Worm (Caenorhabditis elegans): ENCODE data around the gene srg-27.

Gene srg-27

DNA sequence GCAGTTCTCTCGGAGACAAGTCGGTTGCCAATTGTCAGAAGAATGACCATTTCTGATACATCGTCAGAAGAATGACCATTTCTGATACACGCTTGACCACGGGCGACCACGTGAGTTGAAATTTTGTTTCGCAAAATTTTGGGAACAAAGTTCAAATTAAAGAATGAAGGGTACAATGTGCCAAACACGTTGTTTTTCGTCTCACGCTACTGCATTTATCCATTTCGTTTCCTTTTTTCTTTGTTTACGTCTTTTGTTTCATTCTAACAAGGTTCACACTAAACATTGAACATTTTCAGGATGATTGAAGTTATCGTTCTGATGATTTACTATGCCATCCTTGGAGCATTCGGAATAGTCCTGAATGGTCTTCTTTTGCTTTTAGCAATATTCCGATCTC, 11.9 kb downstream of the srg-27 start, which contains the start of gene srd-9:
Gene srd-9, plus strand, starts transcription at position 301 of the 400 bp plus-strand sequence.
- TF ChIP-seq K02D7.2 (tag; optimal IDR thresholded peaks at IDR 0.05) (no peak), nhr-232 (tag; optimal IDR thresholded peaks at IDR 0.05) (no peak), ceh-18 (tag; optimal IDR thresholded peaks at IDR 0.05) (no peak), fkh-10 (GFP tag; optimal IDR thresholded peaks at IDR 0.05) (no peak), pha-4 (tag; optimal IDR thresholded peaks at IDR 0.05) (no peak), dve-1 (tag; optimal IDR thresholded peaks at IDR 0.05) (no peak), nhr-11 (tag; optimal IDR thresholded peaks at IDR 0.05) (no peak), rnt-1 (tag; optimal IDR thresholded peaks at IDR 0.05) (no peak), pag-3 (tag; optimal IDR thresholded peaks at IDR 0.05; ENCODE audit: borderline replicate concordance) (no peak), tbx-2 (tag; optimal IDR thresholded peaks at IDR 0.05) (no peak), elt-4 (tag; optimal IDR thresholded peaks at IDR 0.05) (no peak), ceh-34 (tag; optimal IDR thresholded peaks at IDR 0.05) (no peak), ceh-6 (GFP tag; optimal IDR thresholded peaks at IDR 0.05) (no peak), sox-2 (GFP tag; IDR thresholded peaks at IDR 0.05) (no peak), odd-2 (tag; optimal IDR thresholded peaks at IDR 0.05) (no peak), pax-1 (tag; optimal IDR thresholded peaks at IDR 0.05) (no peak), ama-1 (optimal IDR thresholded peaks at IDR 0.05) (no peak)

DNA sequence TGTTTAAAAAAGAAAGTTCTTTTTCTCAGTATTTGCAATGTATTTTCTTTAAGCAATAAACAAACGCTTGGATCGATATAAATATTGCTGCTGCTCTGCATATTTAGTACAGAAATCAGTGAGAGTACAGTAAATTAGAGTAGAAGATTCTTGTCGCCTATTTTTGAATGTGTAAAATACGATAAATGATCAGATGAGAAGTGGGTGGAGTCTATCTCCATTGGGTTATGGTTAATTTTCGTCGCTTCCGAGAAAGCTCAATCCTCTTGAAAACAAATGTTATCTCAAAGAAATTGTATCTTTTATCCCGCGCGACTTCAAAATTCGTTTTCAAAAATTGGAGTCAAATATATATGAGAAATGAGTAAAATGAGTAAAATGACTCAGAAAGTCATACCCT, 19.2 kb downstream of the srg-27 start, which contains the start of gene nhr-216:
Gene nhr-216, minus strand, starts transcription at position 101 of the 400 bp plus-strand sequence.
- TF ChIP-seq Y22D7AL.16 (tag; optimal IDR thresholded peaks at IDR 0.05) (no peak), hlh-30 (tag; optimal IDR thresholded peaks at IDR 0.05; ENCODE audit: insufficient read depth) (no peak), pha-4 (tag; optimal IDR thresholded peaks at IDR 0.05) (no peak)

DNA sequence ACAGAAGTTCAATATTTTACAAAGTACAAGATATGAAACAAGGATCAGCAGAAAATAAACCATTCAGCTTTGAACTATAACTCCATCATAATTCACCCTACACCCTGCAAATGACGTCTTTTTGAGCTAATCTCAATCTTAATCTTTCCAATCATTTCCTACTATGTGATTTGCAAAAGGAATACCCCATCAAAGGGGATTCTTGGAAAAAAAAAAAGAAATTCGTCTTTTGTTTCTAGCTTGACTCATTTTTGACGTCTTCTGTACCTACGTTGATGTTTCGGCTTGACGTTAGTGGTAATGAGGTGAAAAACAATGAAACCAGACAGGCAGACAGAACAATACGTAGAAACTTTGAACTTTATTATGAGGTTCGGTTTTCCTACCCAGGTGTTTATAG, 22.6 kb downstream of the srg-27 start:
- TF ChIP-seq ceh-48 (tag; optimal IDR thresholded peaks at IDR 0.05) (no peak), ceh-19 (GFP tag; optimal IDR thresholded peaks at IDR 0.05) (no peak), ztf-16 (tag; optimal IDR thresholded peaks at IDR 0.05) (no peak), ceh-31 (tag; optimal IDR thresholded peaks at IDR 0.05) (no peak), ceh-34 (tag; optimal IDR thresholded peaks at IDR 0.05) (no peak), zip-5 (tag; optimal IDR thresholded peaks at IDR 0.05) (no peak), pax-1 (tag; optimal IDR thresholded peaks at IDR 0.05) (no peak), ceh-24 (tag; optimal IDR thresholded peaks at IDR 0.05) (no peak), hlh-15 (tag; optimal IDR thresholded peaks at IDR 0.05) (no peak)

DNA sequence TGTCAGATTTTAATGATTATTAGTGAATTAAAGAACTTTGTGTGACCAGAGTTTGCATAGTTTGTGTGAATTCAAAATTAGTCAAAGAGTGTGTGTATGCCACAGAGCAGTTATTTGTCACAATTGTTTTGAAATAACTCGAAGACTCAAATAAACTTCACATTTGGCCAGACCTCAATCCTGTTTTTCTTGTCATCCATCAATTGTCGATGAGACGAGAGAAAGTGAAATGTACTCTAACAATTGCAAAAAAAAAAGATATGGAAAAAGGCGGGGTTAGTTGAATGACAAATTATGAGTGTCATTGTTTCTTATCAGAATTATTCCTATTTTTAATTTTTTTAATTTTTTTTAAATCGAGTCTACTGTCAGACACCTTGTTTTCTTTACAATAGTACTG, 25.3 kb downstream of the srg-27 start, which contains the start of gene T09D3.8:
Gene T09D3.8, plus strand, starts transcription at position 301 of the 400 bp plus-strand sequence.
- TF ChIP-seq eyg-1 (tag; optimal IDR thresholded peaks at IDR 0.05) (no peak), rnt-1 (tag; optimal IDR thresholded peaks at IDR 0.05) (no peak), ceh-18 (tag; optimal IDR thresholded peaks at IDR 0.05) (no peak), F13H6.1 (tag; optimal IDR thresholded peaks at IDR 0.05) (no peak), nhr-232 (tag; optimal IDR thresholded peaks at IDR 0.05) (no peak), gmeb-2 (tag; optimal IDR thresholded peaks at IDR 0.05) (no peak), zip-5 (tag; optimal IDR thresholded peaks at IDR 0.05) (no peak)

DNA sequence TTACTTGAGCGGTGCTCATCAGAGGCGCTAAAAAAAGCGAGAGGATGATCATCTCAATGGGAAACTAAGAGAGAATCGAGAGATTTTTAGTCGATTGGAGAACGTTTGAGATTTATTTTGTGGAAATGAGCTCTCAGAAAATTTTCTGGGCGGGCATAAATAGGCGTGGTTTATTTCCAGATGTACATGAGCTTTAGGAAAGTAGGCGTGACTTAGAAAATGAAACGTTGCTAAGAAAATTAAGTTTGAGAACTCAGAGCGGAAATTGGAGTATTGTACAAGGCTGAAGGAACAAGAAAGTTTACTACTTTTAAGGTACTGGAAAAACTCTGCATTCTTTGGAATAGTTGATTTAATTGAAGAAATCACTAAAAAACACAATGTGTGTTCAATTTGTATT, 29.2 kb downstream of the srg-27 start, which contains the start of gene T09D3.9:
Gene T09D3.9, minus strand, starts transcription at position 101 of the 400 bp plus-strand sequence.
- no peak for TF ChIP-seq ceh-22 (tag; optimal IDR thresholded peaks at IDR 0.05)
- TF ChIP-seq ceh-24 (tag; optimal IDR thresholded peaks at IDR 0.05) = no peak
- TF ChIP-seq npax-4 (tag; optimal IDR thresholded peaks at IDR 0.05) = no peak
- TF ChIP-seq sdc-2 (tag; optimal IDR thresholded peaks at IDR 0.05) = no peak
- no peak for TF ChIP-seq tbx-7 (tag; optimal IDR thresholded peaks at IDR 0.05)
- TF ChIP-seq ama-1 (optimal IDR thresholded peaks at IDR 0.05) = no peak
- TF ChIP-seq ceh-19 (GFP tag; optimal IDR thresholded peaks at IDR 0.05) = no peak
- TF ChIP-seq pqm-1 (tag; optimal IDR thresholded peaks at IDR 0.05) = no peak
- no peak for TF ChIP-seq ets-4 (tag; optimal IDR thresholded peaks at IDR 0.05)

All from whole organism, late embryonic.